Worm (Caenorhabditis elegans) whole organism, L1 larva: ENCODE results near the gene Y54G2A.57.

ENCODE experiments used
- C04F5.9 ChIP-seq: sonication (generic microtip); optimal IDR thresholded peaks from 2 replicates; lab custom pipeline; 2016; ENCODE audit warnings: missing genetic modification characterization, missing compliant biosample characterization
- C16A3.4 ChIP-seq: fragments of 150-350 bp; optimal IDR thresholded peaks from 2 replicates; lab custom pipeline; 2014; ENCODE audit warnings: missing biosample characterization, missing genetic modification characterization
- C34B4.2 ChIP-seq: sonication (generic microtip); optimal IDR thresholded peaks from 2 replicates; lab custom pipeline; 2017; ENCODE audit warnings: mild to moderate bottlenecking, missing genetic modification characterization, missing compliant biosample characterization
- F16B12.6 ChIP-seq: fragments of 150-350 bp; optimal IDR thresholded peaks from 2 replicates; lab custom pipeline; 2014; ENCODE audit warnings: missing biosample characterization, missing genetic modification characterization
- aha-1 ChIP-seq: fragments of 150-350 bp; optimal IDR thresholded peaks from 2 replicates; lab custom pipeline; 2014; ENCODE audit warnings: missing biosample characterization, missing genetic modification characterization
- alr-1 ChIP-seq: fragments of 200-800 bp; sonication (Bioruptor generic); optimal IDR thresholded peaks from 2 replicates; lab custom pipeline; 2018; ENCODE audit warnings: borderline replicate concordance, mild to moderate bottlenecking, missing genetic modification characterization, missing compliant biosample characterization
- aly-2 ChIP-seq: fragments of 150-350 bp; optimal IDR thresholded peaks from 2 replicates; lab custom pipeline; 2014; ENCODE audit warnings: missing biosample characterization, missing genetic modification characterization
- ama-1 ChIP-seq: fragments of 150-350 bp; optimal IDR thresholded peaks from 2 replicates; lab custom pipeline; 2014
- blmp-1 ChIP-seq: fragments of 150-350 bp; optimal IDR thresholded peaks from 2 replicates; lab custom pipeline; 2014; ENCODE audit warnings: missing biosample characterization, missing genetic modification characterization
- ceh-63 ChIP-seq: fragments of 200-800 bp; sonication (Bioruptor generic); optimal IDR thresholded peaks from 2 replicates; lab custom pipeline; 2018; ENCODE audit warnings: mild to moderate bottlenecking, missing genetic modification characterization, missing compliant biosample characterization
- ceh-8 ChIP-seq: fragments of 200-800 bp; sonication (Bioruptor generic); optimal IDR thresholded peaks from 2 replicates; lab custom pipeline; 2018; ENCODE audit warnings: mild to moderate bottlenecking, missing genetic modification characterization, moderate library complexity, missing compliant biosample characterization
- ceh-82 ChIP-seq, 3 experiments: fragments of 150-350 bp in 1 of 3; sonication (generic microtip) in 2 of 3; optimal IDR thresholded peaks; 2 replicates each; lab custom pipeline; 2014 to 2017; ENCODE audit warnings: missing biosample characterization in 3 of 3, missing genetic modification characterization in 3 of 3
- ceh-88 ChIP-seq: fragments of 200-800 bp; sonication (Bioruptor generic); IDR thresholded peaks from 2 replicates; pipeline ENCODE4 v1.3.6; 2022; ENCODE audit warnings: missing genetic modification characterization, missing compliant biosample characterization
- ces-1 ChIP-seq: fragments of 150-350 bp; optimal IDR thresholded peaks from 2 replicates; lab custom pipeline; 2014; ENCODE audit warnings: missing biosample characterization, missing genetic modification reagents, missing genetic modification characterization
- efl-1 ChIP-seq, 4 experiments: fragments of 150-350 bp; optimal IDR thresholded peaks in 3 of 4; peaks in 1 of 4; 1 replicate in 1 of 4; 2 replicates in 3 of 4; lab custom pipeline; 2014; ENCODE audit warnings: missing biosample characterization in 2 of 4, missing genetic modification characterization in 2 of 4, missing genetic modification reagents in 2 of 4
- egl-27 ChIP-seq, 2 experiments: fragments of 150-350 bp in 1 of 2; sonication (generic microtip); optimal IDR thresholded peaks; 3 replicates each; lab custom pipeline; 2017 to 2018; ENCODE audit warnings: missing biosample characterization in 2 of 2, missing genetic modification characterization in 2 of 2, missing genetic modification reagents in 2 of 2
- ets-5 ChIP-seq: fragments of 200-800 bp; sonication (Bioruptor generic); IDR thresholded peaks from 2 replicates; pipeline ENCODE4 v1.3.6; 2022; ENCODE audit warnings: missing genetic modification characterization, missing compliant biosample characterization
- grh-1 ChIP-seq: fragments of 200-800 bp; sonication (Bioruptor generic); IDR thresholded peaks from 2 replicates; pipeline ENCODE4 v1.3.6; 2022; ENCODE audit warnings: missing genetic modification reagents, missing genetic modification characterization, missing compliant biosample characterization
- hlh-17 ChIP-seq: fragments of 200-800 bp; sonication (Bioruptor generic); optimal IDR thresholded peaks from 2 replicates; lab custom pipeline; 2018; ENCODE audit warnings: missing genetic modification characterization, mild to moderate bottlenecking, missing compliant biosample characterization, moderate library complexity, borderline replicate concordance
- hpl-2 ChIP-seq: fragments of 150-350 bp; optimal IDR thresholded peaks from 2 replicates; lab custom pipeline; 2014; ENCODE audit warnings: missing biosample characterization, missing genetic modification reagents, missing genetic modification characterization
- lin-13 ChIP-seq: fragments of 150-350 bp; optimal IDR thresholded peaks from 2 replicates; lab custom pipeline; 2014; ENCODE audit warnings: missing biosample characterization, missing genetic modification reagents, missing genetic modification characterization
- lin-14 ChIP-seq: fragments of 200-800 bp; sonication (Bioruptor generic); optimal IDR thresholded peaks from 2 replicates; lab custom pipeline; 2018; ENCODE audit warnings: mild to moderate bottlenecking, missing genetic modification characterization, moderate library complexity, missing compliant biosample characterization
- lin-15B ChIP-seq: fragments of 150-350 bp; sonication (generic microtip); optimal IDR thresholded peaks from 3 replicates; lab custom pipeline; 2014; ENCODE audit warnings: missing biosample characterization, missing genetic modification characterization
- lin-39 ChIP-seq: fragments of 150-350 bp; optimal IDR thresholded peaks from 2 replicates; lab custom pipeline; 2014; ENCODE audit warnings: missing biosample characterization, missing genetic modification reagents, missing genetic modification characterization
- lsy-2 ChIP-seq, 2 experiments: fragments of 150-350 bp; optimal IDR thresholded peaks; 2 replicates each; lab custom pipeline; 2014; ENCODE audit warnings: missing biosample characterization in 2 of 2, missing genetic modification characterization in 2 of 2
- mab-9 ChIP-seq: fragments of 200-800 bp; sonication (Bioruptor generic); IDR thresholded peaks from 2 replicates; pipeline ENCODE4 v1.3.6; 2022; ENCODE audit warnings: missing genetic modification reagents, missing genetic modification characterization, missing compliant biosample characterization
- mdl-1 ChIP-seq, 2 experiments: fragments of 150-350 bp; optimal IDR thresholded peaks; 2 replicates each; lab custom pipeline; 2014 to 2017; ENCODE audit warnings: missing biosample characterization in 2 of 2, missing genetic modification characterization in 2 of 2, inconsistent platforms in 1 of 2
- mef-2 ChIP-seq: fragments of 150-350 bp; optimal IDR thresholded peaks from 2 replicates; lab custom pipeline; 2014; ENCODE audit warnings: missing biosample characterization, missing genetic modification characterization
- nhr-12 ChIP-seq: sonication (generic microtip); optimal IDR thresholded peaks from 2 replicates; lab custom pipeline; 2017; ENCODE audit warnings: missing biosample characterization, missing genetic modification characterization
- nhr-20 ChIP-seq: sonication (generic microtip); optimal IDR thresholded peaks from 2 replicates; lab custom pipeline; 2016; ENCODE audit warnings: mild to moderate bottlenecking, missing genetic modification characterization, missing compliant biosample characterization
- nhr-237 ChIP-seq: fragments of 150-350 bp; optimal IDR thresholded peaks from 2 replicates; lab custom pipeline; 2014; ENCODE audit warnings: missing biosample characterization, missing genetic modification characterization
- nhr-28 ChIP-seq: fragments of 150-350 bp; optimal IDR thresholded peaks from 2 replicates; lab custom pipeline; 2014; ENCODE audit warnings: missing biosample characterization, missing genetic modification characterization
- nhr-47 ChIP-seq: sonication (generic microtip); optimal IDR thresholded peaks from 2 replicates; lab custom pipeline; 2016; ENCODE audit warnings: mild to moderate bottlenecking, missing genetic modification characterization, moderate library complexity, missing compliant biosample characterization
- nhr-71 ChIP-seq: sonication (generic microtip); optimal IDR thresholded peaks from 2 replicates; lab custom pipeline; 2016; ENCODE audit warnings: mild to moderate bottlenecking, missing genetic modification characterization, moderate library complexity, missing compliant biosample characterization
- pag-3 ChIP-seq: sonication (generic microtip); optimal IDR thresholded peaks from 2 replicates; lab custom pipeline; 2017; ENCODE audit warnings: missing genetic modification characterization, mild to moderate bottlenecking, missing compliant biosample characterization, antibody characterized with exemption, borderline replicate concordance; ENCODE audit not compliant: insufficient read depth
- pqm-1 ChIP-seq: sonication (generic microtip); optimal IDR thresholded peaks from 3 replicates; lab custom pipeline; 2017; ENCODE audit warnings: missing biosample characterization, missing genetic modification characterization
- skn-1 ChIP-seq: fragments of 150-350 bp; optimal IDR thresholded peaks from 2 replicates; lab custom pipeline; 2014; ENCODE audit warnings: missing biosample characterization, missing genetic modification characterization
- snpc-4 ChIP-seq: fragments of 150-350 bp; optimal IDR thresholded peaks from 2 replicates; lab custom pipeline; 2014; ENCODE audit warnings: missing biosample characterization, missing genetic modification characterization
- snu-23 ChIP-seq: sonication (generic microtip); optimal IDR thresholded peaks from 2 replicates; lab custom pipeline; 2016; ENCODE audit warnings: missing genetic modification characterization, missing compliant biosample characterization
- sup-37 ChIP-seq: fragments of 200-800 bp; sonication (Bioruptor generic); optimal IDR thresholded peaks from 2 replicates; lab custom pipeline; 2018; ENCODE audit warnings: mild to moderate bottlenecking, missing genetic modification characterization, missing compliant biosample characterization
- swsn-7 ChIP-seq: sonication (generic microtip); optimal IDR thresholded peaks from 2 replicates; lab custom pipeline; 2016; ENCODE audit warnings: missing genetic modification characterization, missing compliant biosample characterization
- tbx-2 ChIP-seq: sonication (generic microtip); optimal IDR thresholded peaks from 2 replicates; lab custom pipeline; 2016; ENCODE audit warnings: missing genetic modification characterization, missing compliant biosample characterization
- tlp-1 ChIP-seq: fragments of 150-350 bp; optimal IDR thresholded peaks from 2 replicates; lab custom pipeline; 2014; ENCODE audit warnings: missing biosample characterization, missing genetic modification characterization
- unc-130 ChIP-seq: fragments of 150-350 bp; optimal IDR thresholded peaks from 2 replicates; lab custom pipeline; 2017; ENCODE audit warnings: missing biosample characterization, missing genetic modification characterization, inconsistent platforms
- unc-30 ChIP-seq: sonication (generic microtip); optimal IDR thresholded peaks from 2 replicates; lab custom pipeline; 2017; ENCODE audit warnings: missing biosample characterization, missing genetic modification characterization
- unc-86 ChIP-seq: sonication (generic microtip); optimal IDR thresholded peaks from 2 replicates; lab custom pipeline; 2016; ENCODE audit warnings: missing genetic modification characterization, missing compliant biosample characterization
- unc-98 ChIP-seq: fragments of 200-800 bp; sonication (Bioruptor generic); IDR thresholded peaks from 2 replicates; pipeline ENCODE4 v1.3.6; 2022; ENCODE audit warnings: missing genetic modification characterization, missing compliant biosample characterization
- zag-1 ChIP-seq: fragments of 150-350 bp; optimal IDR thresholded peaks from 2 replicates; lab custom pipeline; 2014; ENCODE audit warnings: missing biosample characterization, missing genetic modification characterization
- zip-4 ChIP-seq: fragments of 200-800 bp; sonication (Bioruptor generic); optimal IDR thresholded peaks from 2 replicates; lab custom pipeline; 2018; ENCODE audit warnings: mild to moderate bottlenecking, missing genetic modification characterization, moderate library complexity, missing compliant biosample characterization
- ztf-4 ChIP-seq: fragments of 150-350 bp; optimal IDR thresholded peaks from 2 replicates; lab custom pipeline; 2014; ENCODE audit warnings: missing biosample characterization, missing genetic modification characterization

Gene Y54G2A.57

DNA sequence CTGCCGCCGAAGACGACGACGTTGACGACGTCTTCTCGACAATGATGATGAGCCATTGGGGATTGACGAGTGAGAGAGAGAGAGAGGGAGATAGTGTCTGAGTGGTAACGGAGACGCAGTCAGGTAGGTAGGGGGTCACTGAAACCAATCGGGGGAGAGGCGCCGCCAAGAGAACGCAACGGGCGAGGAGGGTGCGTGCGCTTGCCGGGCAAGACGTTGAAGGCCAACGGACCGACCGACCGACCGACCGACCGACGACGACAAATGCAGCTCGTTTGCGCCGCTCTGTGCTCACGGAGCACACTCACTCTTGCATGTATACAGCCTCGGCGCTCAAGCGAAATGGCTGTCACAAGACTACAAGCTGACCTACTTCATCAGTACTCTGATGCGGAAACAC lies 20.8 kb downstream of the Y54G2A.57 start (continued):
- TF ChIP-seq C04F5.9 (tag; lab: Kevin White, UChicago) (no peak), unc-86 (tag; lab: Kevin White, UChicago) (peak; percentile 69), ceh-63 (GFP tag; lab: Kevin White, UChicago) (peak; percentile 57), lin-14 (GFP tag; lab: Kevin White, UChicago) (peak; percentile 72), grh-1 (no peak), pag-3 (tag; lab: Kevin White, UChicago) (no peak), C34B4.2 (tag; lab: Kevin White, UChicago) (no peak), sup-37 (GFP tag; lab: Kevin White, UChicago) (no peak), lsy-2 (tag; optimal IDR thresholded peaks at IDR 0.05; lab: Kevin White, UChicago) (peak in 1 of 2 experiments; percentile 28), nhr-71 (peak; percentile 55), skn-1 (peak; percentile 39)

ce11 chrIV:2993278-2993899 lies 23.6 kb downstream of the Y54G2A.57 start:
- TF ChIP-seq unc-86 (tag; lab: Kevin White, UChicago) = peak; percentile 60
- TF ChIP-seq unc-130 (tag; lab: Kevin White, UChicago) = no peak
- no peak for TF ChIP-seq aha-1 (tag; lab: Kevin White, UChicago)
- TF ChIP-seq pqm-1 (tag; lab: Kevin White, UChicago) = no peak
- TF ChIP-seq tlp-1 (tag; lab: Kevin White, UChicago) = no peak
- TF ChIP-seq ama-1 (lab: Kevin White, UChicago) = no peak
- TF ChIP-seq F16B12.6 = no peak
- no peak for TF ChIP-seq ets-5 (GFP tag; lab: Robert Waterston, UW)
- no peak for TF ChIP-seq nhr-28
- peak; percentile 16 for TF ChIP-seq tbx-2 (tag; lab: Kevin White, UChicago)
- no peak for TF ChIP-seq zag-1 (tag; lab: Kevin White, UChicago)
- peak; percentile 36 to 60 for TF ChIP-seq efl-1 (optimal IDR thresholded peaks at IDR 0.05; lab: Kevin White, UChicago)
- TF ChIP-seq efl-1 (GFP tag; optimal IDR thresholded peaks at IDR 0.05 in 1 of 2; lab: Kevin White, UChicago) = peak in 1 of 2 experiments; percentile 92
- peak; percentile 76 for TF ChIP-seq ceh-8 (GFP tag; lab: Kevin White, UChicago)
- peak; percentile 97 for TF ChIP-seq lin-14 (GFP tag; lab: Kevin White, UChicago)
- TF ChIP-seq nhr-71 = peak; percentile 70
- peak; percentile 23 for TF ChIP-seq zip-4 (GFP tag; lab: Kevin White, UChicago)
- no peak for TF ChIP-seq unc-98 (GFP tag; lab: Robert Waterston, UW)
- no peak for TF ChIP-seq nhr-237
- no peak for TF ChIP-seq nhr-12 (tag; lab: Kevin White, UChicago)
- TF ChIP-seq unc-30 (tag; lab: Kevin White, UChicago) = no peak
- TF ChIP-seq swsn-7 = peak; percentile 49
- no peak for TF ChIP-seq ces-1
- no peak for TF ChIP-seq hpl-2 (GFP tag; lab: Kevin White, UChicago)
- TF ChIP-seq snu-23 (GFP tag; lab: Kevin White, UChicago) = peak; percentile 48
- no peak for TF ChIP-seq lin-39
- TF ChIP-seq ceh-82 (tag; optimal IDR thresholded peaks at IDR 0.05; lab: Kevin White, UChicago) = peak; percentile 33 to 70 (median 51)
- peak; percentile 69 for TF ChIP-seq nhr-47 (tag; lab: Kevin White, UChicago)
- peak; percentile 58 for TF ChIP-seq blmp-1 (tag; lab: Kevin White, UChicago)
- TF ChIP-seq mef-2 (tag; lab: Kevin White, UChicago) = peak; percentile 50
- no peak for TF ChIP-seq alr-1 (tag; lab: Kevin White, UChicago)
- TF ChIP-seq mdl-1 (tag; optimal IDR thresholded peaks at IDR 0.05; lab: Kevin White, UChicago) = peak in 1 of 2 experiments; percentile 43
- no peak for TF ChIP-seq aly-2 (tag; lab: Kevin White, UChicago)
- no peak for TF ChIP-seq egl-27 (tag; optimal IDR thresholded peaks at IDR 0.05; lab: Kevin White, UChicago)
- TF ChIP-seq C16A3.4 = no peak
- TF ChIP-seq lin-13 = peak; percentile 28
- no peak for TF ChIP-seq ztf-4 (tag; lab: Kevin White, UChicago)
- peak; percentile 29 for TF ChIP-seq nhr-20 (tag; lab: Kevin White, UChicago)
- peak; percentile 50 for TF ChIP-seq mab-9 (GFP tag; lab: Robert Waterston, UW)
- no peak for TF ChIP-seq hlh-17 (GFP tag; lab: Kevin White, UChicago)
- TF ChIP-seq sup-37 (GFP tag; lab: Kevin White, UChicago) = no peak
- TF ChIP-seq snpc-4 (tag; lab: Kevin White, UChicago) = no peak
- no peak for TF ChIP-seq lin-15B
- TF ChIP-seq ceh-88 = no peak
